Worm (Caenorhabditis elegans): ENCODE data around the gene nhr-102.
"Not testable (repeated sequence)": the region's sequence is repeated elsewhere in the genome, so short reads cannot be mapped to it uniquely, and the experiment has no call there.

The nhr-102 gene

ce11 chrV:15915919-15916318 lies 39.7 kb upstream of the nhr-102 start, which contains the start of gene gst-38:
Gene gst-38 (minus strand): TSS chrV:15916070.
- TF ChIP-seq ceh-24 (tag; optimal IDR thresholded peaks at IDR 0.05) (no peak), lim-6 (tag; optimal IDR thresholded peaks at IDR 0.05) (no peak), odd-2 (tag; optimal IDR thresholded peaks at IDR 0.05) (no peak)

- TF ChIP-seq ztf-16 (tag; optimal IDR thresholded peaks at IDR 0.05) = no peak
- TF ChIP-seq ref-2 (tag; optimal IDR thresholded peaks at IDR 0.05) = no peak
- TF ChIP-seq sdc-2 (tag; optimal IDR thresholded peaks at IDR 0.05) = no peak
- no peak for TF ChIP-seq nfya-1 (tag; optimal IDR thresholded peaks at IDR 0.05)
- no peak for TF ChIP-seq F13H6.1 (tag; optimal IDR thresholded peaks at IDR 0.05)
- TF ChIP-seq rnt-1 (tag; optimal IDR thresholded peaks at IDR 0.05) = no peak
Observed at ce11 chrV:15915307-15915706, 39.1 kb upstream of the nhr-102 start.

DNA sequence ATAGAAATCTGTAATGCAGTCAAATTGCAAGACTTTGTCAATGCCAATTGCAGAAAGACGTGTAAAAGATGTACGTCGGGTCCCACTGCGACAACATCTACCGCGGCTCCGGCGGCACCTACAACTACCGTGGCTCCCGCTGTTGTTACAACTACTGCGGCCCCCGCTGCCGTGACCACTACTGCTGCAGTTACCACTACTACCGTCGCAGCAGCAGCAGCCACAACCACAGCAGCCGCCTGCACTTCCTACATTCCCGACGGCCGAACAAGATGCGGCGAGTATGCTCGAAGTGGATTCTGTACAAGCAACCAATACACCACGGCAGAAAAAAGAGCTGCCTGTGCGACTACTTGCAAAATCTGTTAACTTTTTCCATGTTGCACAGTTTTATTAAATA lies 38.6 kb upstream of the nhr-102 start:
- no peak for TF ChIP-seq gmeb-2 (tag; optimal IDR thresholded peaks at IDR 0.05)
- TF ChIP-seq ceh-45 (GFP tag; IDR thresholded peaks at IDR 0.05) = no peak
- TF ChIP-seq ttx-3 (tag; optimal IDR thresholded peaks at IDR 0.05) = no peak
- TF ChIP-seq pros-1 (tag; optimal IDR thresholded peaks at IDR 0.05) = no peak
- TF ChIP-seq ceh-30 (tag; optimal IDR thresholded peaks at IDR 0.05) = no peak
- no peak for TF ChIP-seq hlh-13 (GFP tag; optimal IDR thresholded peaks at IDR 0.05)

DNA sequence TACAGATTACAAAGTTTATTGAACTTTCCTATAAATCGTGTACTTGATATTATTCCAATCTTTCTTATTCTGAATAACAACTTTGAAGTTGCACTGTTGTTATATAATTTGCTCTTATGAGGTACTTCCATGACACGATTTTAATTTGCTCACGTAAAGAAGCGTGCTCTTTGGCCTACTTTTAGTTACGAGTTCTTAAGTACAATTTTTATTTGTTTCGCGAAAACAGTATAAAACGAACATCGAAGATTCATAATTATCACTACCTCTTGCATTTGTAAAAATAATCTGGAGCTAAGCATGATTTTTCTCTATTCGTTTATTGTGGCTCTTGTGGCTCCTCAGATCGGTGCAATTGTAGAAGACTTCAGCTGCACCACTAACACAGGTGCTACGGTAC lies 37.5 kb upstream of the nhr-102 start, which contains the start of gene F35E8.7:
Gene F35E8.7 (plus strand): TSS at position 301 of the 400 bp plus-strand sequence.
- no peak for TF ChIP-seq elt-2 (tag; optimal IDR thresholded peaks at IDR 0.05)
- no peak for TF ChIP-seq C38D4.7 (GFP tag; optimal IDR thresholded peaks at IDR 0.05)
- no peak for TF ChIP-seq zip-5 (tag; optimal IDR thresholded peaks at IDR 0.05)

DNA sequence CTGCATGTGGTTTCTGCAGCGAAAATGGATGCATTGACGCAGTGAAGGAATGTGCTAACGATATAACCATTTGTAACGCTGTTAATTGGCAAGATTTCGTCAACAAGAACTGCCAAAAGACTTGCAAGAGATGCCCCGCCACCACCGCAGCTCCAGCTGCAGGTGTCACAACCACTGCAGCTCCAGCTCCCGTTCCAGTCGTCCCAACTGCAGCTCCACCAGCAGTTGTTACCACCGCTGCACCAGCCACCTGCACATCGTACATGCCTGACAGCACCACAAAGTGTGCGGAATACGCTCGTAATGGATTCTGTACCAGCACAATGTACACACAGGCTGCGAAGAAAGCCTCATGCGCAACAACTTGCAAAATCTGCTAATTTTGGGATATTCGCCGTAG lies 36.5 kb upstream of the nhr-102 start:
- no peak for TF ChIP-seq tbx-7 (tag; optimal IDR thresholded peaks at IDR 0.05)
- TF ChIP-seq ceh-18 (tag; optimal IDR thresholded peaks at IDR 0.05) = no peak
- no peak for TF ChIP-seq rnt-1 (tag; optimal IDR thresholded peaks at IDR 0.05)
- TF ChIP-seq C08G9.2 (tag; optimal IDR thresholded peaks at IDR 0.05) = no peak
- TF ChIP-seq nhr-232 (tag; optimal IDR thresholded peaks at IDR 0.05) = no peak
- no peak for TF ChIP-seq ceh-22 (tag; optimal IDR thresholded peaks at IDR 0.05)
- TF ChIP-seq ref-2 (tag; optimal IDR thresholded peaks at IDR 0.05) = no peak
- TF ChIP-seq unc-55 (GFP tag; optimal IDR thresholded peaks at IDR 0.05) = no peak
- no peak for TF ChIP-seq che-1 (tag; optimal IDR thresholded peaks at IDR 0.05)
- no peak for TF ChIP-seq odd-2 (tag; optimal IDR thresholded peaks at IDR 0.05)

DNA sequence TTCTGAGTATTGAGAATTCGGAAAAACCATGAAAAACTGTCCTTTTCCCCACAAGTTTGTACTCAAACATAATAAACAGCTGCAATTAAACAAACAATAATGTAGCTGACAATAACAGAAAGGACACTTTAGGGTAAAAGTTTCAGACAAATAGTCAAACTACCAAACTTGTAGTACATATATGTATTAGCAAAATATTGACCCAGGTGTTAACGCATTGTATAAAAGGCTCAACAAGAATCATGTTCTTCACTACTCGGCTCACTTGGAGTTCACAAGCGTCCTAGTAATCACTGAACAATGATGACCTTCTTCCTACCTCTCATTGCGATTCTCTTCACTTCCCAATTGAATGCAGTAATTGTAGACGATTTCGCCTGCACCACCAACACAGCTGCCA lies 35.6 kb upstream of the nhr-102 start, which contains the start of gene F35E8.6:
Gene F35E8.6 (plus strand): TSS at position 301 of the 400 bp plus-strand sequence.
- TF ChIP-seq dmd-4 (tag; optimal IDR thresholded peaks at IDR 0.05; ENCODE audit: borderline replicate concordance) (no peak), ahr-1 (tag; optimal IDR thresholded peaks at IDR 0.05) (no peak), unc-86 (tag; optimal IDR thresholded peaks at IDR 0.05) (no peak), ceh-24 (tag; optimal IDR thresholded peaks at IDR 0.05) (no peak), hlh-13 (GFP tag; optimal IDR thresholded peaks at IDR 0.05) (no peak)

ce11 chrV:15905530-15905929 lies 29.3 kb upstream of the nhr-102 start, which contains the start of the genes F35E8.1 and F35E8.2:
Gene F35E8.1 (minus strand): TSS chrV:15905630.
Gene F35E8.2 (plus strand): TSS chrV:15905661.
- TF ChIP-seq dmd-4 (tag; optimal IDR thresholded peaks at IDR 0.05; ENCODE audit: borderline replicate concordance); ceh-31 (tag; optimal IDR thresholded peaks at IDR 0.05); elt-4 (tag; optimal IDR thresholded peaks at IDR 0.05): not testable (repeated sequence)

All from whole organism, late embryonic.